Fruit fly (Drosophila melanogaster) whole organism, wandering third instar larva: ENCODE measurements around the gene Hr96.
A peak's percentile ranks its signal among the peaks of the same experiment; 100 is the strongest.

ENCODE experiments used
- Abd-B ChIP-seq: fragments of >200 bp; optimal IDR thresholded peaks from 2 replicates; lab custom pipeline; 2017; ENCODE audit warnings: missing biosample characterization, missing genetic modification characterization
- CG32264 ChIP-seq: fragments of 200-800 bp; sonication (Bioruptor generic); optimal IDR thresholded peaks from 2 replicates; lab custom pipeline; 2016; ENCODE audit warnings: missing biosample characterization, missing genetic modification characterization
- CG9705 ChIP-seq: fragments of 200-800 bp; sonication (Bioruptor generic); optimal IDR thresholded peaks from 2 replicates; lab custom pipeline; 2018; ENCODE audit warnings: missing biosample characterization, mild to moderate bottlenecking, missing genetic modification characterization
- CrebA ChIP-seq: fragments of 200-800 bp; sonication (Bioruptor generic); optimal IDR thresholded peaks from 2 replicates; lab custom pipeline; 2016; ENCODE audit warnings: missing biosample characterization, mild to moderate bottlenecking, missing genetic modification characterization, borderline replicate concordance
- Dfd ChIP-seq: fragments of >200 bp; optimal IDR thresholded peaks from 2 replicates; lab custom pipeline; 2017; ENCODE audit warnings: missing biosample characterization, missing genetic modification characterization
- Dif ChIP-seq: fragments of 200-275, 200-300 bp; sonication (Bioruptor generic); optimal IDR thresholded peaks from 2 replicates; lab custom pipeline; 2018; ENCODE audit warnings: missing biosample characterization, missing genetic modification characterization; ENCODE audit not compliant: partially characterized antibody
- GATAd ChIP-seq: sonication (Bioruptor generic); optimal IDR thresholded peaks from 2 replicates; lab custom pipeline; 2016; ENCODE audit warnings: missing biosample characterization, missing genetic modification characterization
- HLH106 ChIP-seq: fragments of 200-800 bp; optimal IDR thresholded peaks from 3 replicates; lab custom pipeline; 2019; ENCODE audit warnings: missing biosample characterization, mild to moderate bottlenecking, missing genetic modification characterization, moderate library complexity
- Hnf4 ChIP-seq: fragments of 200-800 bp; sonication (Bioruptor generic); optimal IDR thresholded peaks from 2 replicates; lab custom pipeline; 2016; ENCODE audit warnings: missing biosample characterization, mild to moderate bottlenecking, missing genetic modification characterization
- Hr78 ChIP-seq: fragments of >200 bp; optimal IDR thresholded peaks from 2 replicates; lab custom pipeline; 2017; ENCODE audit warnings: missing biosample characterization, missing genetic modification characterization
- Mio ChIP-seq: sonication (Bioruptor generic); optimal IDR thresholded peaks from 2 replicates; lab custom pipeline; 2016; ENCODE audit warnings: missing biosample characterization, missing genetic modification characterization
- Myc ChIP-seq: fragments of >200 bp; optimal IDR thresholded peaks from 2 replicates; lab custom pipeline; 2017
- N ChIP-seq: fragments of >200 bp; optimal IDR thresholded peaks from 2 replicates; lab custom pipeline; 2018; ENCODE audit warnings: missing biosample characterization, missing external identifiers, missing genetic modification characterization
- OdsH ChIP-seq: fragments of 200-800 bp; sonication (Bioruptor generic); optimal IDR thresholded peaks from 2 replicates; lab custom pipeline; 2016; ENCODE audit warnings: missing biosample characterization, mild to moderate bottlenecking, missing genetic modification characterization
- Rel ChIP-seq, 2 experiments: fragments of 200-800 bp; sonication (Bioruptor generic) in 1 of 2; optimal IDR thresholded peaks; 2 replicates in 1 of 2; 3 replicates in 1 of 2; lab custom pipeline; 2016 to 2019; ENCODE audit warnings: mild to moderate bottlenecking in 2 of 2, missing biosample characterization in 2 of 2, missing genetic modification characterization in 2 of 2, moderate library complexity in 1 of 2
- Sp1 ChIP-seq: fragments of 200-800 bp; sonication (Bioruptor generic); optimal IDR thresholded peaks from 3 replicates; lab custom pipeline; 2019; ENCODE audit warnings: missing biosample characterization, mild to moderate bottlenecking, missing genetic modification characterization, moderate library complexity
- br ChIP-seq: fragments of 200-800 bp; sonication (Bioruptor generic); optimal IDR thresholded peaks from 2 replicates; lab custom pipeline; 2016; ENCODE audit warnings: missing biosample characterization, missing genetic modification characterization
- brk ChIP-seq: fragments of 200-800 bp; sonication (Bioruptor generic); optimal IDR thresholded peaks from 2 replicates; lab custom pipeline; 2016; ENCODE audit warnings: missing biosample characterization, mild to moderate bottlenecking, missing genetic modification characterization
- dmrt93B ChIP-seq: fragments of 200-800 bp; sonication (Bioruptor generic); optimal IDR thresholded peaks from 2 replicates; lab custom pipeline; 2018; ENCODE audit warnings: missing biosample characterization, mild to moderate bottlenecking, missing genetic modification characterization
- dsf ChIP-seq: sonication (Bioruptor generic); optimal IDR thresholded peaks from 2 replicates; lab custom pipeline; 2016; ENCODE audit warnings: missing biosample characterization, missing genetic modification characterization, borderline replicate concordance
- ey ChIP-seq: fragments of 200-800 bp; sonication (Bioruptor generic); optimal IDR thresholded peaks from 2 replicates; lab custom pipeline; 2016; ENCODE audit warnings: missing biosample characterization, missing genetic modification characterization
- foxo ChIP-seq, 2 experiments: fragments of 200-800 bp; sonication (Bioruptor generic); optimal IDR thresholded peaks; 2 replicates in 1 of 2; 3 replicates in 1 of 2; lab custom pipeline; 2016 to 2017; ENCODE audit warnings: missing biosample characterization in 2 of 2, missing genetic modification characterization in 2 of 2
- fru ChIP-seq: fragments of 200-800 bp; sonication (Bioruptor generic); optimal IDR thresholded peaks from 3 replicates; lab custom pipeline; 2016; ENCODE audit warnings: missing biosample characterization, mild to moderate bottlenecking, missing genetic modification characterization
- h ChIP-seq: fragments of 200-800 bp; sonication (Bioruptor generic); optimal IDR thresholded peaks from 3 replicates; lab custom pipeline; 2016; ENCODE audit warnings: missing biosample characterization, mild to moderate bottlenecking, missing genetic modification characterization
- pan ChIP-seq: fragments of >200 bp; optimal IDR thresholded peaks from 2 replicates; lab custom pipeline; 2017
- psq ChIP-seq: fragments of 200-800 bp; sonication (Bioruptor generic); optimal IDR thresholded peaks from 3 replicates; lab custom pipeline; 2017; ENCODE audit warnings: missing biosample characterization, mild to moderate bottlenecking, missing genetic modification characterization, moderate library complexity
- rgr ChIP-seq: fragments of 200-800 bp; sonication (Bioruptor generic); optimal IDR thresholded peaks from 3 replicates; lab custom pipeline; 2016; ENCODE audit warnings: missing biosample characterization, mild to moderate bottlenecking, missing genetic modification characterization
- sage ChIP-seq: fragments of 200-800 bp; sonication (Bioruptor generic); optimal IDR thresholded peaks from 2 replicates; lab custom pipeline; 2016; ENCODE audit warnings: missing biosample characterization, mild to moderate bottlenecking, missing genetic modification characterization
- sv ChIP-seq: fragments of 200-800 bp; sonication (Bioruptor generic); optimal IDR thresholded peaks from 3 replicates; lab custom pipeline; 2016; ENCODE audit warnings: missing biosample characterization, missing genetic modification characterization
- tai ChIP-seq: sonication (Bioruptor generic); optimal IDR thresholded peaks from 2 replicates; lab custom pipeline; 2016; ENCODE audit warnings: missing biosample characterization, missing genetic modification characterization
- woc ChIP-seq: sonication (Bioruptor generic); optimal IDR thresholded peaks from 2 replicates; lab custom pipeline; 2016; ENCODE audit warnings: missing biosample characterization, mild to moderate bottlenecking, missing genetic modification characterization

Gene Hr96

dm6 chr3R:24983537-24984501, 41.2 kb upstream of the Hr96 start, which contains the start of gene tnc:
Gene tnc (plus strand): TSS chr3R:24984384.
- no peak for TF ChIP-seq N (GFP tag; lab: Kevin White, UChicago)
- peak; percentile 78 for TF ChIP-seq fru (GFP tag; lab: Kevin White, UChicago)
- peak; percentile 65 for TF ChIP-seq CG9705 (GFP tag; lab: Kevin White, UChicago)
- TF ChIP-seq woc (GFP tag; lab: Kevin White, UChicago), result peak; percentile 33
- peak; percentile 81 for TF ChIP-seq rgr (GFP tag; lab: Kevin White, UChicago)
- peak; percentile 76 for TF ChIP-seq h (GFP tag; lab: Kevin White, UChicago)
- TF ChIP-seq Rel (GFP tag; optimal IDR thresholded peaks at IDR 0.05; lab: Kevin White, UChicago), result no peak
- peak; percentile 10 for TF ChIP-seq Rel (tag; optimal IDR thresholded peaks at IDR 0.05; lab: Kevin White, UChicago)
- no peak for TF ChIP-seq Hr78 (GFP tag; lab: Kevin White, UChicago)
- TF ChIP-seq Myc (lab: Kevin White, UChicago), result no peak
- TF ChIP-seq psq (GFP tag; lab: Kevin White, UChicago), result peak; percentile 87
- no peak for TF ChIP-seq GATAd (GFP tag; lab: Kevin White, UChicago)
- peak; percentile 37 for TF ChIP-seq brk
- peak; percentile 90 for TF ChIP-seq Sp1 (GFP tag; lab: Kevin White, UChicago)
- peak; percentile 12 for TF ChIP-seq tai (GFP tag; lab: Kevin White, UChicago)
- TF ChIP-seq br (GFP tag; lab: Kevin White, UChicago), result peak; percentile 61
- peak; percentile 26 for TF ChIP-seq sage (GFP tag; lab: Kevin White, UChicago)
- TF ChIP-seq Abd-B (GFP tag; lab: Kevin White, UChicago), result no peak
- TF ChIP-seq ey, result peak; percentile 55
- peak; percentile 79 for TF ChIP-seq dmrt93B (GFP tag; lab: Kevin White, UChicago)
- TF ChIP-seq foxo (GFP tag; optimal IDR thresholded peaks at IDR 0.05; lab: Kevin White, UChicago), result peak in 1 of 2 experiments; percentile 89
- peak; percentile 53 for TF ChIP-seq Hnf4
- TF ChIP-seq HLH106 (tag; lab: Kevin White, UChicago), result peak; percentile 89
- peak; percentile 86 for TF ChIP-seq OdsH (GFP tag; lab: Kevin White, UChicago)
- TF ChIP-seq Dfd (GFP tag; lab: Kevin White, UChicago), result peak; percentile 91
- TF ChIP-seq pan, result no peak
- TF ChIP-seq, all 38 proteins: peak for 19

DNA sequence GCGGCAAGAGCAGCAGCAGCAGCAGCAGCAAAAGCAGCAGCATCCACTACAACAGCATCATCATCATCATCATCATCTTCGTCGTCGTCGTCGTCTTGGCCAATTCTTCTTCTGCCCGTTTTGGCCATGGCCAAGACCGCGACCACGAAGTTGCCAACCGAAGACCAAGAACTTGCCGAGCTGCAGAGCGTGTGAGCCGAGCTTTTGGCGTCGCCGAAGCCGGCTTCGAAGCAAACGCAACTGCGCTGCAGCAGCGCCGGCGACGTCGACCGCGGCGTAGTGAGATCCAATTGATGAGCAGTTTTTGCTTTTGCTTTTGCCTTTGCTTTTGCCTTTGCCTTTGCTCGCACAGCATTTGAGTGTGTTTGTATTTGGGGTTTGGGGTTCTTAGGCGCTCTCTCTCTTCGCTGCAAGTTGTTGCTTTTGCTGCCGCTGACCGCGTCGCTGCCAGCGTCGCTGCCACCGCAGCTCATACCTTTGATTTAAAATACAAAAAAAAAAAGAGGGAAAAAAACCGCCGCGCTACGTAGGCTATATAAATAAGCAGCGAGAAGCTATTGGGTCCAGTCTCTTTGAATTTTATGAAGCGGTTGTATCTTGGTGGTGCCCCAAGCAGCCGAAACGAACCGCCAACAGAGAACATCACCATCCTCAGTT, 39.9 kb upstream of the Hr96 start:
- TF ChIP-seq CG9705 (GFP tag; lab: Kevin White, UChicago) (no peak), Rel (GFP tag; optimal IDR thresholded peaks at IDR 0.05; lab: Kevin White, UChicago) (peak; percentile 14), Rel (tag; optimal IDR thresholded peaks at IDR 0.05; lab: Kevin White, UChicago) (no peak), CrebA (peak; percentile 19)

dm6 chr3R:24996502-24996901, 28.5 kb upstream of the Hr96 start:
- TF ChIP-seq sv, result no peak
- TF ChIP-seq h (GFP tag; lab: Kevin White, UChicago), result peak; percentile 52
- TF ChIP-seq rgr (GFP tag; lab: Kevin White, UChicago), result peak; percentile 32
- TF ChIP-seq woc (GFP tag; lab: Kevin White, UChicago), result peak; percentile 4
- peak; percentile 39 for TF ChIP-seq fru (GFP tag; lab: Kevin White, UChicago)
- peak; percentile 7 for TF ChIP-seq dmrt93B (GFP tag; lab: Kevin White, UChicago)
- TF ChIP-seq HLH106 (tag; lab: Kevin White, UChicago), result peak; percentile 29
- TF ChIP-seq CG9705 (GFP tag; lab: Kevin White, UChicago), result no peak
- TF ChIP-seq dsf (GFP tag; lab: Kevin White, UChicago), result no peak
- peak; percentile 18 for TF ChIP-seq Sp1 (GFP tag; lab: Kevin White, UChicago)
- TF ChIP-seq ey, result peak; percentile 23

dm6 chr3R:24997287-24997686, 27.7 kb upstream of the Hr96 start:
- TF ChIP-seq rgr (GFP tag; lab: Kevin White, UChicago) (no peak), Mio (GFP tag; lab: Kevin White, UChicago) (no peak), GATAd (GFP tag; lab: Kevin White, UChicago) (no peak), Hnf4 (no peak), HLH106 (tag; lab: Kevin White, UChicago) (no peak), dmrt93B (GFP tag; lab: Kevin White, UChicago) (no peak), tai (GFP tag; lab: Kevin White, UChicago) (no peak), CrebA (no peak), Dfd (GFP tag; lab: Kevin White, UChicago) (no peak), CG9705 (GFP tag; lab: Kevin White, UChicago) (no peak), CG32264 (GFP tag; lab: Kevin White, UChicago) (no peak), Sp1 (GFP tag; lab: Kevin White, UChicago) (no peak), br (GFP tag; lab: Kevin White, UChicago) (no peak), Dif (GFP tag; lab: Kevin White, UChicago) (no peak), woc (GFP tag; lab: Kevin White, UChicago) (no peak)
